Worm (Caenorhabditis elegans) whole organism, L2 larva: Measurements from ENCODE around the gene kin-4.

Experiments used
- F13H6.1 ChIP-seq: sonication (generic microtip); optimal IDR thresholded peaks from 2 replicates; lab custom pipeline; 2016; ENCODE audit warnings: missing genetic modification characterization, missing compliant biosample characterization
- R02D3.7 ChIP-seq: fragments of 150-350 bp; optimal IDR thresholded peaks from 2 replicates; lab custom pipeline; 2014; ENCODE audit warnings: missing biosample characterization, missing genetic modification characterization
- ZK546.5 ChIP-seq: sonication (generic microtip); optimal IDR thresholded peaks from 2 replicates; lab custom pipeline; 2017; ENCODE audit warnings: missing biosample characterization, missing genetic modification characterization
- ama-1 ChIP-seq: fragments of 150-350 bp; optimal IDR thresholded peaks from 2 replicates; lab custom pipeline; 2018; ENCODE audit warnings: inconsistent platforms
- elt-3 ChIP-seq: sonication (generic microtip); optimal IDR thresholded peaks from 2 replicates; lab custom pipeline; 2017; ENCODE audit warnings: missing biosample characterization, missing genetic modification characterization
- fos-1 ChIP-seq: fragments of 150-350 bp; optimal IDR thresholded peaks from 2 replicates; lab custom pipeline; 2014; ENCODE audit warnings: missing biosample characterization, missing genetic modification characterization
- lsy-2 ChIP-seq, 2 experiments: fragments of 150-350 bp in 1 of 2; sonication (generic microtip) in 1 of 2; optimal IDR thresholded peaks; 2 replicates each; lab custom pipeline; 2014 to 2017; ENCODE audit warnings: missing biosample characterization in 2 of 2, missing genetic modification characterization in 2 of 2
- nhr-237 ChIP-seq: fragments of 150-350 bp; optimal IDR thresholded peaks from 2 replicates; lab custom pipeline; 2014; ENCODE audit warnings: missing biosample characterization, missing genetic modification characterization
- nhr-77 ChIP-seq: fragments of 150-350 bp; optimal IDR thresholded peaks from 2 replicates; lab custom pipeline; 2014; ENCODE audit warnings: missing biosample characterization, missing genetic modification characterization
- skn-1 ChIP-seq: sonication (generic microtip); optimal IDR thresholded peaks from 2 replicates; lab custom pipeline; 2017; ENCODE audit warnings: missing biosample characterization, missing genetic modification characterization
- snpc-4 ChIP-seq: fragments of 150-350 bp; optimal IDR thresholded peaks from 2 replicates; lab custom pipeline; 2014; ENCODE audit warnings: missing biosample characterization, missing genetic modification characterization
- unc-62 ChIP-seq: fragments of 150-350 bp; optimal IDR thresholded peaks from 2 replicates; lab custom pipeline; 2014; ENCODE audit warnings: missing biosample characterization, missing genetic modification reagents, missing genetic modification characterization
- ztf-1 ChIP-seq: fragments of 200-800 bp; sonication (Bioruptor generic); conservative IDR thresholded peaks from 2 replicates; pipeline ENCODE4 v1.3.6; 2022; ENCODE audit warnings: missing genetic modification characterization, missing compliant biosample characterization
- ztf-4 ChIP-seq: fragments of 150-350 bp; optimal IDR thresholded peaks from 2 replicates; lab custom pipeline; 2014; ENCODE audit warnings: missing biosample characterization, missing genetic modification characterization

- TF ChIP-seq elt-3 (no peak), ztf-4 (tag; lab: Kevin White, UChicago) (peak; percentile 55), snpc-4 (tag; lab: Kevin White, UChicago) (peak; percentile 10), R02D3.7 (tag; lab: Kevin White, UChicago) (no peak), nhr-77 (no peak), ama-1 (lab: Kevin White, UChicago) (no peak), ZK546.5 (tag; lab: Kevin White, UChicago) (no peak), lsy-2 (tag; optimal IDR thresholded peaks at IDR 0.05; lab: Kevin White, UChicago) (peak; percentile 73 to 84), ztf-1 (GFP tag; lab: Robert Waterston, UW) (no peak), skn-1 (tag; lab: Kevin White, UChicago) (no peak), fos-1 (peak; percentile 49), nhr-237 (tag; lab: Kevin White, UChicago) (no peak), unc-62 (no peak), F13H6.1 (tag; lab: Kevin White, UChicago) (peak; percentile 82)
These were observed 8.2 kb downstream of the kin-4 start for ce11 chrIV:11433709-11434108.
